Worm (Caenorhabditis elegans): Measurements from ENCODE around the gene rnf-121.

The rnf-121 gene

ce11 chrIII:4191091-4191638 is 20.4 kb upstream of the rnf-121 start, which contains the start of gene dnj-16 (continued):
- TF ChIP-seq lir-3 (tag; optimal IDR thresholded peaks at IDR 0.05; ENCODE audit: poor library complexity) (no peak), pqm-1 (tag; optimal IDR thresholded peaks at IDR 0.05) (no peak), nhr-76 (tag; optimal IDR thresholded peaks at IDR 0.05) (no peak), mab-9 (GFP tag; IDR thresholded peaks at IDR 0.05) (no peak), nhr-47 (tag; optimal IDR thresholded peaks at IDR 0.05) (peak; percentile 8), irx-1 (tag; optimal IDR thresholded peaks at IDR 0.05) (no peak), swsn-7 (tag; optimal IDR thresholded peaks at IDR 0.05) (no peak), ceh-82 (tag; optimal IDR thresholded peaks at IDR 0.05) (peak; percentile 12 to 73 (median 14)), efl-3 (GFP tag; optimal IDR thresholded peaks at IDR 0.05) (no peak), sox-4 (tag; optimal IDR thresholded peaks at IDR 0.05) (no peak), C34B4.2 (tag; optimal IDR thresholded peaks at IDR 0.05) (no peak), hlh-17 (GFP tag; optimal IDR thresholded peaks at IDR 0.05; ENCODE audit: borderline replicate concordance) (no peak), lin-35 (GFP tag; optimal IDR thresholded peaks at IDR 0.05) (peak in 1 of 2 experiments; percentile 40), lin-14 (GFP tag; optimal IDR thresholded peaks at IDR 0.05) (peak; percentile 66), ceh-90 (tag; optimal IDR thresholded peaks at IDR 0.05) (no peak), mdl-1 (tag; optimal IDR thresholded peaks at IDR 0.05) (no peak), nhr-28 (tag; optimal IDR thresholded peaks at IDR 0.05) (no peak), nhr-71 (tag; optimal IDR thresholded peaks at IDR 0.05) (peak; percentile 31), pax-3 (tag; optimal IDR thresholded peaks at IDR 0.05) (no peak), snu-23 (GFP tag; optimal IDR thresholded peaks at IDR 0.05) (peak; percentile 17), ceh-63 (GFP tag; optimal IDR thresholded peaks at IDR 0.05) (no peak), unc-98 (GFP tag; IDR thresholded peaks at IDR 0.05) (no peak), lin-13 (GFP tag; optimal IDR thresholded peaks at IDR 0.05) (no peak), unc-30 (tag; optimal IDR thresholded peaks at IDR 0.05) (no peak), unc-62 (GFP tag; optimal IDR thresholded peaks at IDR 0.05) (no peak), nhr-20 (tag; optimal IDR thresholded peaks at IDR 0.05) (no peak), sptf-1 (tag; optimal IDR thresholded peaks at IDR 0.05) (no peak), C16A3.4 (tag; optimal IDR thresholded peaks at IDR 0.05) (no peak), dpl-1 (GFP tag; optimal IDR thresholded peaks at IDR 0.05) (peak in 1 of 3 experiments; percentile 20), hpl-2 (GFP tag; optimal IDR thresholded peaks at IDR 0.05) (peak; percentile 43), fos-1 (tag; optimal IDR thresholded peaks at IDR 0.05) (peak; percentile 56), tlp-1 (tag; optimal IDR thresholded peaks at IDR 0.05) (no peak), nhr-85 (tag) (peak; percentile 19), grh-1 (GFP tag; IDR thresholded peaks at IDR 0.05) (no peak), blmp-1 (tag; optimal IDR thresholded peaks at IDR 0.05) (peak; percentile 80), zag-1 (tag; optimal IDR thresholded peaks at IDR 0.05) (no peak), nhr-77 (tag; optimal IDR thresholded peaks at IDR 0.05) (no peak), xbp-1 (tag; optimal IDR thresholded peaks at IDR 0.05) (no peak)

- TF ChIP-seq skn-1 (tag; optimal IDR thresholded peaks at IDR 0.05) (no peak), unc-130 (tag; optimal IDR thresholded peaks at IDR 0.05) (no peak), ces-1 (GFP tag; optimal IDR thresholded peaks at IDR 0.05) (no peak), aha-1 (tag; optimal IDR thresholded peaks at IDR 0.05) (no peak), ama-1 (optimal IDR thresholded peaks at IDR 0.05) (no peak), lir-3 (tag; optimal IDR thresholded peaks at IDR 0.05; ENCODE audit: poor library complexity) (no peak), mdl-1 (tag; optimal IDR thresholded peaks at IDR 0.05) (no peak), irx-1 (tag; optimal IDR thresholded peaks at IDR 0.05) (no peak), lsy-2 (tag; optimal IDR thresholded peaks at IDR 0.05) (no peak), elt-3 (tag; optimal IDR thresholded peaks at IDR 0.05) (no peak), dpl-1 (GFP tag; optimal IDR thresholded peaks at IDR 0.05) (no peak), mep-1 (tag; optimal IDR thresholded peaks at IDR 0.05) (no peak), alr-1 (tag; optimal IDR thresholded peaks at IDR 0.05; ENCODE audit: borderline replicate concordance) (no peak), C34B4.2 (tag; optimal IDR thresholded peaks at IDR 0.05) (no peak), lin-39 (tag; optimal IDR thresholded peaks at IDR 0.05) (no peak), tlp-1 (tag; optimal IDR thresholded peaks at IDR 0.05) (no peak), swsn-7 (tag; optimal IDR thresholded peaks at IDR 0.05) (no peak), ceh-63 (GFP tag; optimal IDR thresholded peaks at IDR 0.05) (no peak)
Observed at ce11 chrIII:4190241-4190640, 19.5 kb upstream of the rnf-121 start, which contains the start of gene spp-28. TSS of gene spp-28 (minus strand) at chrIII:4190341.
